Fruit fly (Drosophila melanogaster): ENCODE measurements around the gene Tango2.

dm6 chrX:13593667-13594066 is 23.1 kb upstream of the Tango2 start:
- TF ChIP-seq ttk (optimal IDR thresholded peaks at IDR 0.05) (no peak), h (optimal IDR thresholded peaks at IDR 0.05) (no peak), psq (optimal IDR thresholded peaks at IDR 0.05) (no peak), Sin3A (optimal IDR thresholded peaks at IDR 0.05) (no peak), Myc (optimal IDR thresholded peaks at IDR 0.05) (no peak), insv (optimal IDR thresholded peaks at IDR 0.05) (no peak)

All from Kc167 (cell line).